Worm (Caenorhabditis elegans): ENCODE results near the gene C44C11.6.

DNA sequence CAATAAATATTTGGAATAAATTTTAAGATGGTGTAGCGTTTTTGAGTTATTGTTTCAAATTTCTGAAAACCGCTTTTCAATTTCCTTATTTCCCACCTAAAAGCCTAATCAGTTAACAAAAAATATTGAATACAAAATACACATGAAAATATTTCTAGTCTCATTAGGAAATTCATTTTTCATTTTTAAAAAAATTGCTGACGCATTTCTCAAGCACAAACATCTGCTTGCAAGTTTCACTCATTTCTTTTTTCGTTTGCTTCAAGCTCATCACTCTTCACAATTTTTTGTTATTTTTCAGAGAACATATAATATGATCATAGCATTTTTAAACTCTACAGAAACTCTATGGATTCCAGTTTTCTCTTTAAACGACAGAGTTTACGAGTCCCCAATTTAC lies 43.4 kb downstream of the C44C11.6 start, which contains the start of gene sre-41:
- TF ChIP-seq nhr-25 (tag; optimal IDR thresholded peaks at IDR 0.05; ENCODE audit: borderline replicate concordance, insufficient read depth) (no peak), lin-39 (tag; optimal IDR thresholded peaks at IDR 0.05) (no peak)

Data from whole organism, L4 larva.